Fruit fly (Drosophila melanogaster) whole organism, embryonic: ENCODE results near the gene Sytbeta.

Experiments used
- Bgb ChIP-seq: fragments of 200-800 bp; sonication (Bioruptor generic); IDR thresholded peaks from 2 replicates; pipeline ENCODE4 v1.3.6; 2022; ENCODE audit warnings: missing biosample characterization, missing genetic modification characterization; ENCODE audit not compliant: partially characterized antibody
- Blimp-1 ChIP-seq: fragments of 200-800 bp; sonication (Bioruptor generic); optimal IDR thresholded peaks from 3 replicates; lab custom pipeline; 2018; ENCODE audit warnings: missing biosample characterization, missing genetic modification characterization, mild to moderate bottlenecking, moderate library complexity, missing genetic modification reagents
- CG10979 ChIP-seq: fragments of 200-800 bp; sonication (Bioruptor generic); optimal IDR thresholded peaks from 2 replicates; lab custom pipeline; 2018; ENCODE audit warnings: missing biosample characterization, mild to moderate bottlenecking, missing genetic modification characterization, moderate library complexity
- CG11247 ChIP-seq: fragments of 200-800 bp; sonication (Bioruptor generic); IDR thresholded peaks from 2 replicates; pipeline ENCODE4 v1.3.6; 2022; ENCODE audit warnings: missing biosample characterization, missing genetic modification characterization
- CG11723 ChIP-seq: fragments of 200-800 bp; sonication (Bioruptor generic); optimal IDR thresholded peaks from 2 replicates; lab custom pipeline; 2017; ENCODE audit warnings: missing biosample characterization, mild to moderate bottlenecking, missing genetic modification characterization
- CG12155 ChIP-seq: fragments of 200-800 bp; sonication (Bioruptor generic); optimal IDR thresholded peaks from 3 replicates; lab custom pipeline; 2016; ENCODE audit warnings: missing biosample characterization, missing genetic modification characterization
- CG1233 ChIP-seq: fragments of 200-800 bp; sonication (Bioruptor generic); optimal IDR thresholded peaks from 4 replicates; lab custom pipeline; 2018; ENCODE audit warnings: missing biosample characterization, mild to moderate bottlenecking, missing genetic modification characterization
- CG13624 ChIP-seq: fragments of 200-800 bp; sonication (Bioruptor generic); optimal IDR thresholded peaks from 2 replicates; lab custom pipeline; 2016; ENCODE audit warnings: missing biosample characterization, missing genetic modification characterization
- CG1529 ChIP-seq: fragments of 200-800 bp; sonication (Bioruptor generic); optimal IDR thresholded peaks from 3 replicates; lab custom pipeline; 2018; ENCODE audit warnings: missing biosample characterization, missing genetic modification characterization
- CG1647 ChIP-seq: fragments of 200-800 bp; sonication (Bioruptor generic); optimal IDR thresholded peaks from 3 replicates; lab custom pipeline; 2016; ENCODE audit warnings: missing biosample characterization, missing genetic modification characterization
- CG16779 ChIP-seq: fragments of 200-800 bp; sonication (Bioruptor generic); IDR thresholded peaks from 2 replicates; pipeline ENCODE4 v1.3.6; 2022; ENCODE audit warnings: missing biosample characterization, missing genetic modification characterization
- CG16863 ChIP-seq: fragments of 200-800 bp; sonication (Bioruptor generic); optimal IDR thresholded peaks from 3 replicates; lab custom pipeline; 2016; ENCODE audit warnings: missing biosample characterization, missing genetic modification characterization
- CG30403 ChIP-seq: fragments of 200-800 bp; sonication (Bioruptor generic); optimal IDR thresholded peaks from 3 replicates; lab custom pipeline; 2016; ENCODE audit warnings: missing biosample characterization, missing genetic modification characterization
- CG31388 ChIP-seq: fragments of 200-800 bp; sonication (Bioruptor generic); optimal IDR thresholded peaks from 2 replicates; lab custom pipeline; 2016; ENCODE audit warnings: missing biosample characterization, missing genetic modification characterization
- CG43689 ChIP-seq: fragments of 200-800 bp; sonication (Bioruptor generic); IDR thresholded peaks from 2 replicates; pipeline ENCODE4 v1.3.6; 2022; ENCODE audit warnings: missing biosample characterization, missing genetic modification characterization
- CG6272 ChIP-seq: fragments of 200-800 bp; sonication (Bioruptor generic); IDR thresholded peaks from 2 replicates; pipeline ENCODE4 v1.3.6; 2022; ENCODE audit warnings: missing biosample characterization, missing genetic modification characterization
- CG7786 ChIP-seq: fragments of 200-800 bp; sonication (Bioruptor generic); optimal IDR thresholded peaks from 2 replicates; lab custom pipeline; 2016; ENCODE audit warnings: missing biosample characterization, missing genetic modification characterization
- CG7963 ChIP-seq: fragments of 200-800 bp; sonication (Bioruptor generic); IDR thresholded peaks from 3 replicates; pipeline ENCODE4 v1.3.6; 2022; ENCODE audit warnings: missing biosample characterization, missing genetic modification characterization; ENCODE audit not compliant: partially characterized antibody
- CG8359 ChIP-seq: fragments of 200-800 bp; sonication (Bioruptor generic); optimal IDR thresholded peaks from 2 replicates; lab custom pipeline; 2017; ENCODE audit warnings: missing biosample characterization, mild to moderate bottlenecking, missing genetic modification characterization, borderline replicate concordance
- CG8478 ChIP-seq: fragments of >200 bp; optimal IDR thresholded peaks from 2 replicates; lab custom pipeline; 2018
- Chrac-16 ChIP-seq: fragments of 200-800 bp; sonication (Bioruptor generic); optimal IDR thresholded peaks from 3 replicates; lab custom pipeline; 2016; ENCODE audit warnings: missing biosample characterization, missing genetic modification characterization
- CrebB ChIP-seq: fragments of 200-800 bp; sonication (Bioruptor generic); optimal IDR thresholded peaks from 3 replicates; lab custom pipeline; 2018; ENCODE audit warnings: missing biosample characterization, mild to moderate bottlenecking, missing genetic modification characterization
- Doc2 ChIP-seq: fragments of 200-800 bp; sonication (Bioruptor generic); IDR thresholded peaks from 2 replicates; pipeline ENCODE4 v1.3.6; 2022; ENCODE audit warnings: missing biosample characterization, missing genetic modification characterization
- Doc3 ChIP-seq: fragments of 200-800 bp; sonication (Bioruptor generic); IDR thresholded peaks from 3 replicates; pipeline ENCODE4 v1.3.6; 2022; ENCODE audit warnings: missing biosample characterization, missing genetic modification characterization; ENCODE audit not compliant: partially characterized antibody
- ERR ChIP-seq: fragments of 200-800 bp; sonication (Bioruptor generic); optimal IDR thresholded peaks from 2 replicates; lab custom pipeline; 2016; ENCODE audit warnings: missing biosample characterization, missing genetic modification characterization
- Elba2 ChIP-seq: fragments of 200-800 bp; sonication (Bioruptor generic); optimal IDR thresholded peaks from 3 replicates; lab custom pipeline; 2016; ENCODE audit warnings: missing biosample characterization, missing genetic modification characterization
- MBD-R2 ChIP-seq: fragments of 200-800 bp; sonication (Bioruptor generic); IDR thresholded peaks from 2 replicates; pipeline ENCODE4 v1.3.6; 2022; ENCODE audit warnings: missing biosample characterization, missing genetic modification characterization
- Meics ChIP-seq: fragments of 200-800 bp; sonication (Bioruptor generic); optimal IDR thresholded peaks from 2 replicates; lab custom pipeline; 2017; ENCODE audit warnings: missing biosample characterization, mild to moderate bottlenecking, missing genetic modification characterization
- PHDP ChIP-seq: fragments of 200-800 bp; sonication (Bioruptor generic); optimal IDR thresholded peaks from 3 replicates; lab custom pipeline; 2018; ENCODE audit warnings: missing biosample characterization, mild to moderate bottlenecking, missing genetic modification characterization, moderate library complexity
- Side ChIP-seq: fragments of 200-800 bp; sonication (Bioruptor generic); optimal IDR thresholded peaks from 2 replicates; lab custom pipeline; 2016; ENCODE audit warnings: missing biosample characterization, missing genetic modification characterization
- Sry-β ChIP-seq: fragments of 200-800 bp; sonication (Bioruptor generic); optimal IDR thresholded peaks from 2 replicates; lab custom pipeline; 2018; ENCODE audit warnings: missing biosample characterization, mild to moderate bottlenecking, missing genetic modification characterization, moderate library complexity
- Tbp ChIP-seq: fragments of >200 bp; optimal IDR thresholded peaks from 2 replicates; lab custom pipeline; 2018; ENCODE audit warnings: missing biosample characterization, missing genetic modification characterization
- ase ChIP-seq: fragments of 200-800 bp; sonication (Bioruptor generic); IDR thresholded peaks from 3 replicates; pipeline ENCODE4 v1.3.6; 2022; ENCODE audit warnings: missing biosample characterization, missing genetic modification characterization
- btn ChIP-seq: fragments of 200-800 bp; sonication (Bioruptor generic); optimal IDR thresholded peaks from 2 replicates; lab custom pipeline; 2016; ENCODE audit warnings: missing biosample characterization, missing genetic modification characterization
- corto ChIP-seq: fragments of 200-800 bp; sonication (Bioruptor generic); optimal IDR thresholded peaks from 2 replicates; lab custom pipeline; 2016; ENCODE audit warnings: missing biosample characterization, mild to moderate bottlenecking, missing genetic modification characterization, moderate library complexity
- danr ChIP-seq: fragments of 200-800 bp; sonication (Bioruptor generic); IDR thresholded peaks from 2 replicates; pipeline ENCODE4 v1.3.6; 2022; ENCODE audit warnings: missing biosample characterization, missing genetic modification characterization
- dimm ChIP-seq: fragments of 200-800 bp; sonication (Bioruptor generic); IDR thresholded peaks from 2 replicates; pipeline ENCODE4 v1.3.6; 2022; ENCODE audit warnings: missing biosample characterization, missing genetic modification characterization
- dmrt99B ChIP-seq: fragments of 200-800 bp; sonication (Bioruptor generic); optimal IDR thresholded peaks from 2 replicates; lab custom pipeline; 2018; ENCODE audit warnings: missing biosample characterization, mild to moderate bottlenecking, missing genetic modification characterization, moderate library complexity
- dpn ChIP-seq, 2 experiments: fragments of 200-800 bp; sonication (Bioruptor generic); optimal IDR thresholded peaks; 3 replicates each; lab custom pipeline; 2016; ENCODE audit warnings: missing biosample characterization in 2 of 2, missing genetic modification characterization in 2 of 2
- fd96Cb ChIP-seq: fragments of 200-800 bp; sonication (Bioruptor generic); optimal IDR thresholded peaks from 2 replicates; lab custom pipeline; 2018; ENCODE audit warnings: missing biosample characterization, mild to moderate bottlenecking, missing genetic modification characterization, moderate library complexity
- gsb-n ChIP-seq: fragments of 200-800 bp; sonication (Bioruptor generic); optimal IDR thresholded peaks from 3 replicates; lab custom pipeline; 2018; ENCODE audit warnings: missing biosample characterization, mild to moderate bottlenecking, missing genetic modification characterization
- jumu ChIP-seq: fragments of 200-800 bp; sonication (Bioruptor generic); optimal IDR thresholded peaks from 3 replicates; lab custom pipeline; 2016; ENCODE audit warnings: missing biosample characterization, missing genetic modification characterization
- nerfin-2 ChIP-seq: fragments of 200-800 bp; sonication (Bioruptor generic); IDR thresholded peaks from 2 replicates; pipeline ENCODE4 v1.3.6; 2022; ENCODE audit warnings: missing biosample characterization, missing genetic modification characterization; ENCODE audit not compliant: partially characterized antibody
- odd ChIP-seq: fragments of 200-800 bp; sonication (Bioruptor generic); optimal IDR thresholded peaks from 2 replicates; lab custom pipeline; 2017; ENCODE audit warnings: missing biosample characterization, mild to moderate bottlenecking, missing genetic modification characterization
- pfk ChIP-seq: fragments of 200-800 bp; sonication (Bioruptor generic); optimal IDR thresholded peaks from 2 replicates; lab custom pipeline; 2018; ENCODE audit warnings: missing biosample characterization, mild to moderate bottlenecking, missing genetic modification characterization, moderate library complexity
- ranshi ChIP-seq: fragments of 200-800 bp; sonication (Bioruptor generic); IDR thresholded peaks from 2 replicates; pipeline ENCODE4 v1.3.6; 2022; ENCODE audit warnings: missing biosample characterization, missing genetic modification characterization
- schlank ChIP-seq: fragments of 200-800 bp; sonication (Bioruptor generic); optimal IDR thresholded peaks from 2 replicates; lab custom pipeline; 2018; ENCODE audit warnings: missing biosample characterization, mild to moderate bottlenecking, missing genetic modification characterization
- sens-2 ChIP-seq: fragments of 200-800 bp; sonication (Bioruptor generic); IDR thresholded peaks from 2 replicates; pipeline ENCODE4 v1.3.6; 2022; ENCODE audit warnings: missing biosample characterization, missing genetic modification characterization
- stc ChIP-seq: fragments of 200-800 bp; sonication (Bioruptor generic); IDR thresholded peaks from 2 replicates; pipeline ENCODE4 v1.3.6; 2022; ENCODE audit warnings: missing biosample characterization, missing genetic modification characterization
- unc-4 ChIP-seq: fragments of 200-800 bp; sonication (Bioruptor generic); IDR thresholded peaks from 2 replicates; pipeline ENCODE4 v1.3.6; 2022; ENCODE audit warnings: missing biosample characterization, missing genetic modification characterization; ENCODE audit not compliant: partially characterized antibody
- zen2 ChIP-seq: fragments of 200-800 bp; sonication (Bioruptor generic); IDR thresholded peaks from 3 replicates; pipeline ENCODE4 v1.3.6; 2022; ENCODE audit warnings: missing biosample characterization, missing genetic modification characterization; ENCODE audit not compliant: partially characterized antibody

Gene Sytbeta

dm6 chr3L:15097878-15098520 lies 33.2 kb upstream of the Sytbeta start, which contains the start of gene Ctps (continued):
- no peak for TF ChIP-seq stc (GFP tag; lab: Robert Waterston, UW)
- no peak for TF ChIP-seq CG30403 (GFP tag; lab: Kevin White, UChicago)
- peak in 1 of 2 experiments; percentile 5 for TF ChIP-seq dpn (GFP tag; optimal IDR thresholded peaks at IDR 0.05; lab: Kevin White, UChicago)
- no peak for TF ChIP-seq jumu (GFP tag; lab: Kevin White, UChicago)
- TF ChIP-seq odd = no peak
- no peak for TF ChIP-seq CG11723
- TF ChIP-seq danr (GFP tag; lab: Robert Waterston, UW) = no peak
- no peak for TF ChIP-seq gsb-n (tag; lab: Kevin White, UChicago)
- TF ChIP-seq zen2 (GFP tag; lab: Robert Waterston, UW) = no peak
- TF ChIP-seq nerfin-2 (GFP tag; lab: Robert Waterston, UW) = no peak
- no peak for TF ChIP-seq CG31388 (GFP tag; lab: Kevin White, UChicago)
- TF ChIP-seq sens-2 (GFP tag; lab: Robert Waterston, UW) = no peak
- TF ChIP-seq CG7963 (GFP tag; lab: Robert Waterston, UW) = no peak
- TF ChIP-seq CG7786 (GFP tag; lab: Kevin White, UChicago) = peak; percentile 29
- no peak for TF ChIP-seq Blimp-1
- no peak for TF ChIP-seq pfk
- peak; percentile 24 for TF ChIP-seq CG13624 (GFP tag; lab: Kevin White, UChicago)
- TF ChIP-seq CG1529 (GFP tag; lab: Kevin White, UChicago) = no peak
- TF ChIP-seq Tbp (GFP tag; lab: Kevin White, UChicago) = no peak
- TF ChIP-seq CG10979 (tag; lab: Kevin White, UChicago) = no peak
- no peak for TF ChIP-seq Sry-β (GFP tag; lab: Kevin White, UChicago)
- TF ChIP-seq CG43689 (GFP tag; lab: Robert Waterston, UW) = no peak
- no peak for TF ChIP-seq Doc3
- no peak for TF ChIP-seq PHDP
- no peak for TF ChIP-seq Side (GFP tag; lab: Kevin White, UChicago)
- no peak for TF ChIP-seq CG12155 (GFP tag; lab: Kevin White, UChicago)
- peak; percentile 28; the same call in 1 of the 2 replicates for TF ChIP-seq unc-4 (GFP tag; lab: Robert Waterston, UW)
- TF ChIP-seq Elba2 (GFP tag; lab: Kevin White, UChicago) = no peak
- TF ChIP-seq dmrt99B = no peak
- no peak for TF ChIP-seq dimm (GFP tag; lab: Robert Waterston, UW)
- TF ChIP-seq CG1647 (GFP tag; lab: Kevin White, UChicago) = no peak
- TF ChIP-seq MBD-R2 = peak; percentile 50
- TF ChIP-seq fd96Cb (tag; lab: Kevin White, UChicago) = no peak
- no peak for TF ChIP-seq CG1233
- no peak for TF ChIP-seq ERR
- no peak for TF ChIP-seq CG11247 (GFP tag; lab: Robert Waterston, UW)
- no peak for TF ChIP-seq corto (GFP tag; lab: Kevin White, UChicago)
- no peak for TF ChIP-seq Doc2 (GFP tag; lab: Robert Waterston, UW)
- TF ChIP-seq ase = no peak
- no peak for TF ChIP-seq CG8359 (GFP tag; lab: Kevin White, UChicago)
- no peak for TF ChIP-seq Bgb (GFP tag; lab: Robert Waterston, UW)
- no peak for TF ChIP-seq schlank (tag; lab: Kevin White, UChicago)
- no peak for TF ChIP-seq ranshi (GFP tag; lab: Robert Waterston, UW)
- no peak for TF ChIP-seq CrebB (tag; lab: Kevin White, UChicago)
- peak; percentile 16 for TF ChIP-seq Chrac-16 (GFP tag; lab: Kevin White, UChicago)
- no peak for TF ChIP-seq CG16863 (GFP tag; lab: Kevin White, UChicago)
- no peak for TF ChIP-seq CG6272 (GFP tag; lab: Robert Waterston, UW)
- TF ChIP-seq CG16779 (GFP tag; lab: Robert Waterston, UW) = no peak
- TF ChIP-seq btn (GFP tag; lab: Kevin White, UChicago) = no peak
- TF ChIP-seq Meics (GFP tag; lab: Kevin White, UChicago) = no peak
- no peak for TF ChIP-seq CG8478 (lab: Kevin White, UChicago)
